Worm (Caenorhabditis elegans) whole organism, midembryonic: Measurements from ENCODE around the gene Y119D3B.14.

Experiments
- cog-1 ChIP-seq: sonication (generic microtip); optimal IDR thresholded peaks from 2 replicates; lab custom pipeline; 2016; ENCODE audit warnings: missing genetic modification characterization, missing compliant biosample characterization
- flt-1 ChIP-seq: fragments of 200-800 bp; sonication (Bioruptor generic); IDR thresholded peaks from 2 replicates; pipeline ENCODE4 v1.3.6; 2022; ENCODE audit warnings: missing genetic modification characterization, missing compliant biosample characterization
- klf-2 ChIP-seq: fragments of 200-800 bp; sonication (Bioruptor generic); conservative IDR thresholded peaks from 2 replicates; pipeline ENCODE4 v1.3.6; 2022; ENCODE audit warnings: missing genetic modification reagents, missing genetic modification characterization, missing compliant biosample characterization
- tab-1 ChIP-seq: fragments of 200-800 bp; sonication (Bioruptor generic); IDR thresholded peaks from 2 replicates; pipeline ENCODE4 v1.3.6; 2022; ENCODE audit warnings: missing genetic modification characterization, missing compliant biosample characterization

DNA sequence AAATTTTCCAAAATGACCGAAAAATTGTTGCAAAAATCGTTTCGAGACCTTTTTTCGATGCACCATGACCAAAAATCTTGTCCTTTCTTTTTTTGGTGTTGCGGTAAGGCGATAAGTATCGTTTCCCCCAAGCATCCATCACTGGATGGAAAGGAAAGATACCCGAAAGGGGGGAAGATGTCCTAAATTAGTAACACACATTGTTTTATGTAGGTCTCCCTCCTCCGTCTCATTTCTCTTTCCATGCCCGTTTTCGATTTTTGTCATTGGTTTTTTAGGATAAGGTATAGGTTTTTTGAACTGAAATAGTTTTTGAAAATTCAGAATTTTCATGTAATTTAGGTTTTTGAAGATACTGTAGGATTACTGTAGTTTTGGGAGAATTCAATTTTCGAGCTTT lies 44.1 kb downstream of the Y119D3B.14 start:
- TF ChIP-seq klf-2 (GFP tag; lab: Robert Waterston, UW) = no peak
- TF ChIP-seq tab-1 (GFP tag; lab: Robert Waterston, UW) = no peak
- no peak for TF ChIP-seq flt-1
- no peak for TF ChIP-seq cog-1
